Fruit fly (Drosophila melanogaster) whole organism, pupa: ENCODE data around the gene CG34367.

Experiments
- CG10348 ChIP-seq: fragments of 200-800 bp; sonication (Bioruptor generic); IDR thresholded peaks from 2 replicates; pipeline ENCODE4 v1.3.6; 2022; ENCODE audit warnings: missing biosample characterization, missing genetic modification characterization
- CG12605 ChIP-seq: fragments of 200-800 bp; sonication (Bioruptor generic); IDR thresholded peaks from 2 replicates; pipeline ENCODE4 v1.3.6; 2022; ENCODE audit warnings: missing biosample characterization, missing genetic modification characterization
- CG13204 ChIP-seq: fragments of 200-800 bp; sonication (Bioruptor generic); optimal IDR thresholded peaks from 2 replicates; lab custom pipeline; 2018; ENCODE audit warnings: missing biosample characterization, mild to moderate bottlenecking, missing genetic modification characterization, moderate library complexity
- CG14655 ChIP-seq: fragments of 200-800 bp; sonication (Bioruptor generic); optimal IDR thresholded peaks from 3 replicates; lab custom pipeline; 2017; ENCODE audit warnings: mild to moderate bottlenecking, missing biosample characterization, missing genetic modification reagents, missing genetic modification characterization
- CG15710 ChIP-seq: fragments of 200-800 bp; sonication (Bioruptor generic); optimal IDR thresholded peaks from 2 replicates; lab custom pipeline; 2018; ENCODE audit warnings: missing biosample characterization, mild to moderate bottlenecking, missing genetic modification characterization, moderate library complexity
- CG17806 ChIP-seq: fragments of 200-800 bp; sonication (Bioruptor generic); optimal IDR thresholded peaks from 2 replicates; lab custom pipeline; 2018; ENCODE audit warnings: missing biosample characterization, mild to moderate bottlenecking, missing genetic modification characterization, moderate library complexity
- CG32121 ChIP-seq: fragments of 200-800 bp; sonication (Bioruptor generic); IDR thresholded peaks from 2 replicates; pipeline ENCODE4 v1.3.6; 2022; ENCODE audit warnings: missing biosample characterization, missing genetic modification characterization
- CG34367 ChIP-seq: fragments of 200-800 bp; sonication (Bioruptor generic); optimal IDR thresholded peaks from 2 replicates; lab custom pipeline; 2018; ENCODE audit warnings: missing biosample characterization, mild to moderate bottlenecking, missing genetic modification characterization
- CG4496 ChIP-seq: fragments of 200-800 bp; sonication (Bioruptor generic); IDR thresholded peaks from 3 replicates; pipeline ENCODE4 v1.3.6; 2022; ENCODE audit warnings: missing biosample characterization, missing genetic modification characterization
- CG8159 ChIP-seq: fragments of 200-800 bp; sonication (Bioruptor generic); optimal IDR thresholded peaks from 3 replicates; lab custom pipeline; 2018; ENCODE audit warnings: missing biosample characterization, mild to moderate bottlenecking, missing genetic modification characterization, moderate library complexity
- CG8301 ChIP-seq: fragments of 200-800 bp; sonication (Bioruptor generic); optimal IDR thresholded peaks from 2 replicates; lab custom pipeline; 2018; ENCODE audit warnings: missing biosample characterization, mild to moderate bottlenecking, missing genetic modification characterization
- CG9948 ChIP-seq: fragments of 200-800 bp; sonication (Bioruptor generic); optimal IDR thresholded peaks from 2 replicates; lab custom pipeline; 2018; ENCODE audit warnings: missing biosample characterization, mild to moderate bottlenecking, missing genetic modification characterization, moderate library complexity
- D1 ChIP-seq: fragments of 200-800 bp; sonication (Bioruptor generic); optimal IDR thresholded peaks from 2 replicates; lab custom pipeline; 2018; ENCODE audit warnings: missing biosample characterization, mild to moderate bottlenecking, missing genetic modification characterization, moderate library complexity
- EcR ChIP-seq: fragments of 200-800 bp; sonication (Bioruptor generic); optimal IDR thresholded peaks from 3 replicates; lab custom pipeline; 2019; ENCODE audit warnings: missing biosample characterization, missing genetic modification characterization, mild to moderate bottlenecking, moderate library complexity, missing genetic modification reagents
- Ets98B ChIP-seq: fragments of 200-800 bp; sonication (Bioruptor generic); IDR thresholded peaks from 2 replicates; pipeline ENCODE4 v1.3.6; 2022; ENCODE audit warnings: missing biosample characterization, missing genetic modification characterization
- Pif1A ChIP-seq: fragments of 200-800 bp; sonication (Bioruptor generic); optimal IDR thresholded peaks from 3 replicates; lab custom pipeline; 2016; ENCODE audit warnings: missing biosample characterization, missing genetic modification characterization
- Pif1B ChIP-seq: fragments of 200-800 bp; sonication (Bioruptor generic); optimal IDR thresholded peaks from 3 replicates; lab custom pipeline; 2016; ENCODE audit warnings: missing biosample characterization, missing genetic modification characterization
- Snoo ChIP-seq: fragments of 200-800 bp; sonication (Bioruptor generic); optimal IDR thresholded peaks from 3 replicates; lab custom pipeline; 2017; ENCODE audit warnings: missing biosample characterization, mild to moderate bottlenecking, missing genetic modification characterization, inconsistent platforms
- fd96Ca ChIP-seq: fragments of 200-800 bp; sonication (Bioruptor generic); IDR thresholded peaks from 3 replicates; pipeline ENCODE4 v1.3.6; 2022; ENCODE audit warnings: missing biosample characterization, missing genetic modification characterization
- gl ChIP-seq: fragments of 200-800 bp; sonication (Bioruptor generic); optimal IDR thresholded peaks from 2 replicates; lab custom pipeline; 2018; ENCODE audit warnings: missing biosample characterization, mild to moderate bottlenecking, missing genetic modification characterization
- rn ChIP-seq: fragments of 200-800 bp; sonication (Bioruptor generic); IDR thresholded peaks from 2 replicates; pipeline ENCODE4 v1.3.6; 2022; ENCODE audit warnings: missing biosample characterization, missing genetic modification characterization

The CG34367 gene

DNA sequence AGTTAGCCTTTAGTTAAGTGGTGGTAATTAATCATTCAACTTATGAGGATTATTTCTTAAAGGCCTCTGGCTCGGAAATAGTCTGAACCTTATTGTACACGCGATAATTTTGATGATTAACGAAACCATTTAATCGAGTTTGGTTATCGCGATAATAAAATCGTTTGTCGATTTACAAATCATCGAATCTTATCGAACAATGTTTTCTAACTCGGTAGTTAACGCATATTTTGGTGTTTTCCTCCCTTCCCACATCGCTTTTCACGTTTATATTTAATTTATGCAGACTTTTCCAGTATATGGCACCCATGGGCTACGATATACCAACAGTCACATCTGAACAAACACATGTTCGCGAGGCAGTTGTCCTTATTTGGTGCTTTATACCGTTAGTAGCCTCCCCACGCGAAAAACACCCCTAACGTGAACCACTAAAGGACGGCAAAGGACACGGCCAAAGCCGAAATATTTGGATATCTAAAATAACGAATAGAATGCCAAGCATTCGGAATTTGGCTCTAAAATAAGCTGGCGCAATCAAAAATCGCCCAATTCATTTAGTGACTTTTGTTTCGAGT, 9.6 kb downstream of the CG34367 start, which contains the start of gene Frmd5:
Gene Frmd5, plus strand, starts transcription at position 414 of the 578 bp plus-strand sequence.
- TF ChIP-seq CG32121 (GFP tag; lab: Robert Waterston, UW), result no peak
- TF ChIP-seq gl (tag; lab: Kevin White, UChicago), result no peak
- no peak for TF ChIP-seq Pif1B (GFP tag; lab: Kevin White, UChicago)
- no peak for TF ChIP-seq Pif1A (GFP tag; lab: Kevin White, UChicago)
- no peak for TF ChIP-seq CG8301 (tag; lab: Kevin White, UChicago)
- TF ChIP-seq Ets98B (GFP tag; lab: Robert Waterston, UW), result no peak
- no peak for TF ChIP-seq CG34367 (tag; lab: Kevin White, UChicago)
- no peak for TF ChIP-seq CG15710 (tag; lab: Kevin White, UChicago)
- TF ChIP-seq EcR, result no peak
- no peak for TF ChIP-seq CG13204 (GFP tag; lab: Kevin White, UChicago)
- no peak for TF ChIP-seq D1 (tag; lab: Kevin White, UChicago)
- no peak for TF ChIP-seq CG9948 (tag; lab: Kevin White, UChicago)
- no peak for TF ChIP-seq CG17806
- no peak for TF ChIP-seq fd96Ca (GFP tag; lab: Robert Waterston, UW)
- no peak for TF ChIP-seq CG14655
- TF ChIP-seq, all 21 proteins: peak for 0

DNA sequence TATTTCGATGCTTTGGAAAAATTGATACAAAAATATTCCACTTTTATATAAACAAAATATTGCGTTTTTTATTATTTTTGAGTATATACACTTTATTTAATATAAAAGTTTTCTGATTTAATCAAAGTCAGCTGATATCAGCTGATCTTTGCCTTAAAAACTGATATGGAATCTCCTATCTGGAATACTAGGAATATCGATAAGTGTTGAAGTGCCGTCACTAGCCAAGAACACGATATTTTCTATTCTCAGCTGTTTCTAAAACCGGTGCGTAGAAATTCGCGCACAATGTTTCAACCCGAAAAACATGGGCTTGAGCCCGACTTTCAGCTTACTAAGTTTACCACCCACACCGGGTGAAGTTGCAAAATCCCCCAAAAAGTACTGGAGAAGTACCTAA, 11.2 kb downstream of the CG34367 start, which contains the start of gene Sps2:
Gene Sps2, plus strand, starts transcription at position 124 of the 400 bp plus-strand sequence.
- no peak for TF ChIP-seq CG12605 (GFP tag; lab: Robert Waterston, UW)
- no peak for TF ChIP-seq D1 (tag; lab: Kevin White, UChicago)
- TF ChIP-seq CG4496 (GFP tag; lab: Robert Waterston, UW), result no peak
- TF ChIP-seq rn (GFP tag; lab: Robert Waterston, UW), result no peak
- no peak for TF ChIP-seq CG14655
- no peak for TF ChIP-seq CG10348 (GFP tag; lab: Robert Waterston, UW)
- TF ChIP-seq CG9948 (tag; lab: Kevin White, UChicago), result no peak
- no peak for TF ChIP-seq Snoo (tag; lab: Kevin White, UChicago)
- TF ChIP-seq CG32121 (GFP tag; lab: Robert Waterston, UW), result no peak
- TF ChIP-seq gl (tag; lab: Kevin White, UChicago), result no peak
- TF ChIP-seq CG8301 (tag; lab: Kevin White, UChicago), result no peak
- no peak for TF ChIP-seq Ets98B (GFP tag; lab: Robert Waterston, UW)
- no peak for TF ChIP-seq fd96Ca (GFP tag; lab: Robert Waterston, UW)
- no peak for TF ChIP-seq CG13204 (GFP tag; lab: Kevin White, UChicago)
- no peak for TF ChIP-seq Pif1B (GFP tag; lab: Kevin White, UChicago)
- no peak for TF ChIP-seq Pif1A (GFP tag; lab: Kevin White, UChicago)
- TF ChIP-seq CG17806, result no peak
- no peak for TF ChIP-seq EcR
- no peak for TF ChIP-seq CG8159 (tag; lab: Kevin White, UChicago)
- TF ChIP-seq CG34367 (tag; lab: Kevin White, UChicago), result no peak

DNA sequence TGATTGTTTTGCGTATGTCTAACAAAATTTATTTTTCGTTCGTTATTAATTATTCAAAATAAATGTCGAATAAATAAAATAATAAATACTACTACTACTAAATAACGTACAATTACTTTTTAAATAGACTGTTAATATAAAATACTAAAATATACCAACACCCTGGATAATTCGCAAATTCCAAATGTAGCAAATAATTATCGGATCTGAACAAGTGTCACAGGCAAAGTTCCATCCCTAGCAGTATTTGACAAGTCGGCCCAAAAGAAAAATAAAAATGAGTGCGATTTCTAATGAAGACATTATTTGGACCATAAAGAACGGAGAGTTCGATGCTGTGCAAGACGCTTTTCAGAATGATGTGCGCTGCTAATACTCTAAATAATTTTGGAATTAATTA, 12.3 kb downstream of the CG34367 start, which contains the start of gene CG31715:
Gene CG31715, plus strand, starts transcription at position 212 of the 400 bp plus-strand sequence.
- TF ChIP-seq CG34367 (tag; lab: Kevin White, UChicago), result no peak
- TF ChIP-seq CG15710 (tag; lab: Kevin White, UChicago), result peak; percentile 6
- TF ChIP-seq CG17806, result peak; percentile 7
- peak; percentile 4 for TF ChIP-seq CG9948 (tag; lab: Kevin White, UChicago)
- no peak for TF ChIP-seq D1 (tag; lab: Kevin White, UChicago)
- TF ChIP-seq Ets98B (GFP tag; lab: Robert Waterston, UW), result no peak
- TF ChIP-seq CG13204 (GFP tag; lab: Kevin White, UChicago), result no peak
- TF ChIP-seq Pif1A (GFP tag; lab: Kevin White, UChicago), result no peak
- TF ChIP-seq CG12605 (GFP tag; lab: Robert Waterston, UW), result no peak
- TF ChIP-seq Pif1B (GFP tag; lab: Kevin White, UChicago), result no peak
- no peak for TF ChIP-seq CG8301 (tag; lab: Kevin White, UChicago)
- peak; percentile 13 for TF ChIP-seq Snoo (tag; lab: Kevin White, UChicago)
- TF ChIP-seq rn (GFP tag; lab: Robert Waterston, UW), result no peak
- no peak for TF ChIP-seq CG14655
- TF ChIP-seq CG8159 (tag; lab: Kevin White, UChicago), result no peak
- no peak for TF ChIP-seq CG4496 (GFP tag; lab: Robert Waterston, UW)
- TF ChIP-seq CG10348 (GFP tag; lab: Robert Waterston, UW), result no peak
- no peak for TF ChIP-seq fd96Ca (GFP tag; lab: Robert Waterston, UW)
- no peak for TF ChIP-seq EcR
- no peak for TF ChIP-seq gl (tag; lab: Kevin White, UChicago)
- no peak for TF ChIP-seq CG32121 (GFP tag; lab: Robert Waterston, UW)

DNA sequence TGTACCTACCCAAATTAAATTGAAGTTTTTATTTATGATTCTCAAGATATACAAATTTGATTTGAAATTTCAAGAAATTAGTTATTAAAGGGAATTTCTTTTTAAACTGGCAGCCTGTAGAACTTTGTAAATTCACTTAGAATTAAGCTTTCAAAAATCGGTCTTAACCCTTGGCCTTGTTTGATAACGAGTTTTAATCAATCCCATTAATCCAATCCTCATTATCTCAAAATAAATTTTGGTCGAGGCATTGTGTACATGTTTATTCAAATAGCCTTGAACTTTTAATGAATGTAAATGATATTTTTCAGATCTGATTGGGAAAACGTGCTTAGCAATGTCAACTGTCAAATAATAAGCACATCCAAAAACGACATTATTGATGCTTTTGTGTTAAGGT, 13.9 kb downstream of the CG34367 start:
- TF ChIP-seq D1 (tag; lab: Kevin White, UChicago) (no peak), CG14655 (no peak), CG8159 (tag; lab: Kevin White, UChicago) (no peak), rn (GFP tag; lab: Robert Waterston, UW) (no peak), Pif1A (GFP tag; lab: Kevin White, UChicago) (no peak), Pif1B (GFP tag; lab: Kevin White, UChicago) (no peak), CG13204 (GFP tag; lab: Kevin White, UChicago) (no peak), CG17806 (no peak), CG4496 (GFP tag; lab: Robert Waterston, UW) (no peak), CG8301 (tag; lab: Kevin White, UChicago) (no peak), CG15710 (tag; lab: Kevin White, UChicago) (no peak), EcR (no peak), CG12605 (GFP tag; lab: Robert Waterston, UW) (no peak), Ets98B (GFP tag; lab: Robert Waterston, UW) (no peak), Snoo (tag; lab: Kevin White, UChicago) (no peak), fd96Ca (GFP tag; lab: Robert Waterston, UW) (no peak), CG9948 (tag; lab: Kevin White, UChicago) (no peak), CG10348 (GFP tag; lab: Robert Waterston, UW) (no peak)
